Fruit fly (Drosophila melanogaster): Measurements from ENCODE around the gene CCT7.

CCT7 gene

DNA sequence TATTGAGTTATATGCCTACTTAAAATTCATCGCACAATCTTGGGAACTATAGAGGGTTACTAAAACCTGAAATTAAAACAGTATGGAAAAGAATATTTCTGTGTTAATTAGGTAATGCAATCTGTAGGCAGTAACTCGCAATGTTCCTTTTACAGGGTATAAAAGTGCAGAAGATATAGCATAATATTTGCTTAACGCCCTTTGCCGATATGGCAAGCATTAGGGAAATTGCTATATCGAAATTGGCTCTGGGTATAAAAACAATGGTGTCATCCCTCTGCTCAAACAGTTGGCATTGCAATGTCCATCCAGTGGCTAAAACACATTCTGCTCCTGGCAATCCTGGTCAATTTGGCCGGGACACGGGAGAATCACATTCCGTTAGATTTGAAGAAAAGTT is 7.0 kb upstream of the CCT7 start, which contains the start of gene Ir85a:
Gene Ir85a (plus strand): TSS at position 301 of the 400 bp plus-strand sequence.
- TF ChIP-seq CG11617 (GFP tag; optimal IDR thresholded peaks at IDR 0.05): no peak
- TF ChIP-seq CG5204 (GFP tag; optimal IDR thresholded peaks at IDR 0.05): no peak
- no peak for TF ChIP-seq CG33017 (tag; optimal IDR thresholded peaks at IDR 0.05)
- no peak for TF ChIP-seq CG1620 (GFP tag; optimal IDR thresholded peaks at IDR 0.05)
- no peak for TF ChIP-seq ovo (GFP tag; optimal IDR thresholded peaks at IDR 0.05)
- no peak for TF ChIP-seq CG7045 (GFP tag; optimal IDR thresholded peaks at IDR 0.05)
- no peak for TF ChIP-seq CG12768 (GFP tag; optimal IDR thresholded peaks at IDR 0.05)
- no peak for TF ChIP-seq cic (GFP tag; optimal IDR thresholded peaks at IDR 0.05)
- TF ChIP-seq Clk (GFP tag; optimal IDR thresholded peaks at IDR 0.05): no peak
- no peak for TF ChIP-seq Crg-1 (GFP tag; optimal IDR thresholded peaks at IDR 0.05)
- no peak for TF ChIP-seq cnc (optimal IDR thresholded peaks at IDR 0.05)
- no peak for TF ChIP-seq toe (GFP tag; optimal IDR thresholded peaks at IDR 0.05)
- TF ChIP-seq CG7101 (tag; optimal IDR thresholded peaks at IDR 0.05): no peak

dm6 chr3R:8798332-8798731 is 3.0 kb upstream of the CCT7 start:
- no peak for TF ChIP-seq CG12768 (GFP tag; optimal IDR thresholded peaks at IDR 0.05)
- TF ChIP-seq toe (GFP tag; optimal IDR thresholded peaks at IDR 0.05): no peak
- TF ChIP-seq bab1 (GFP tag; optimal IDR thresholded peaks at IDR 0.05): no peak
- no peak for TF ChIP-seq cnc (optimal IDR thresholded peaks at IDR 0.05)

DNA sequence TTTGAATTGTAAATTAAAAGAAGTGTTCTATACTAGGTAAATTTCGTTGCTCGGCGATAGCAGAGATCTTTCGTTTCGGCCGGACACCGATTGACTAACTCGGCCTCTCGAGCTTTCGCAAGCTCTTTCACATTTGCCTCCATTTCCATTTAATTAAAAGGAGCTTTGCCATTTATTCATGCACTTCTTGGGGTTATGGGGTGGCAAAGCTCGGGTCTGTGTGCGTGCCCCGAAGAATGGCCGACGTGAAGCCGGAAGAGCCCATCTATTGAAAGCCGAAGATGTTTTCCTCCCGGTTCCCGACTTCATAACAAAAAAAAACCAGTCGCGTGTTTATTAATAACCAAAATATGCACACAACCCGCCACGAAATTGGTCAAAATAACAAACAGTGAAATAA is 1.5 kb upstream of the CCT7 start:
- TF ChIP-seq ovo (GFP tag; optimal IDR thresholded peaks at IDR 0.05) (no peak), Clk (GFP tag; optimal IDR thresholded peaks at IDR 0.05) (no peak), CG33017 (tag; optimal IDR thresholded peaks at IDR 0.05) (peak; percentile 2), pad (GFP tag; optimal IDR thresholded peaks at IDR 0.05) (no peak), cic (GFP tag; optimal IDR thresholded peaks at IDR 0.05) (peak; percentile 50), toe (GFP tag; optimal IDR thresholded peaks at IDR 0.05) (no peak)

- TF ChIP-seq Mnt (GFP tag; optimal IDR thresholded peaks at IDR 0.05) (peak; percentile 23), CG33017 (tag; optimal IDR thresholded peaks at IDR 0.05) (no peak)
Observed at dm6 chr3R:8805388-8805852, 4.1 kb downstream of the CCT7 start, which contains the start of gene CG9839. TSS of gene CG9839 (minus strand) at chr3R:8805802.

DNA sequence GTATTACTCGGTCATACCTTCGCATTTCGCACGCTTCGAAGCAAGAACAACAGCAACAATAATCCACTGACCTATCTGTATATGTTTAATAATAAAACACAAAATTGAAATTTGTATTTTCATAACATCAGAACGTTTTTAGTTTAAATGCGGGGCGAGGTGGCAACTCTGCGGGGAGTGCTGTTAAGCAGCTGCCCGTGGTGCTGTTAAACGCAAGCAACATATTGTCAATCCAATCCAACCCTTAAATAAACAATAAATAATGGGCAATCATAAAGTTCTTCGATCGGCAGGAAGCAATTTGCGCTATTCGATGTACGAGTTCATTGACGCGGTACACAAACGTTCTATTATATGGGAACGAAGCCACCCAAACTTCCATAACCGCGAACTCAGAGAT is 4.7 kb downstream of the CCT7 start, which contains the start of gene hng2:
Gene hng2 (plus strand): TSS at position 219 of the 400 bp plus-strand sequence.
- no peak for TF ChIP-seq pad (GFP tag; optimal IDR thresholded peaks at IDR 0.05)
- TF ChIP-seq toe (GFP tag; optimal IDR thresholded peaks at IDR 0.05): no peak
- no peak for TF ChIP-seq CG7101 (tag; optimal IDR thresholded peaks at IDR 0.05)
- TF ChIP-seq CG12768 (GFP tag; optimal IDR thresholded peaks at IDR 0.05): no peak
- TF ChIP-seq bab1 (GFP tag; optimal IDR thresholded peaks at IDR 0.05): no peak

- TF ChIP-seq CG33017 (tag; optimal IDR thresholded peaks at IDR 0.05): no peak
- TF ChIP-seq toe (GFP tag; optimal IDR thresholded peaks at IDR 0.05): no peak
- no peak for TF ChIP-seq Clk (GFP tag; optimal IDR thresholded peaks at IDR 0.05)
- no peak for TF ChIP-seq cnc (optimal IDR thresholded peaks at IDR 0.05)
- no peak for TF ChIP-seq CG11617 (GFP tag; optimal IDR thresholded peaks at IDR 0.05)
- no peak for TF ChIP-seq CG14711 (tag; optimal IDR thresholded peaks at IDR 0.05)
- TF ChIP-seq Hr96 (GFP tag; optimal IDR thresholded peaks at IDR 0.05): no peak
- TF ChIP-seq bab1 (GFP tag; optimal IDR thresholded peaks at IDR 0.05): no peak
- no peak for TF ChIP-seq CG12768 (GFP tag; optimal IDR thresholded peaks at IDR 0.05)
- no peak for TF ChIP-seq ovo (GFP tag; optimal IDR thresholded peaks at IDR 0.05)
- TF ChIP-seq tj (GFP tag; optimal IDR thresholded peaks at IDR 0.05): no peak
Observed at dm6 chr3R:8806638-8807037, 5.3 kb downstream of the CCT7 start.

dm6 chr3R:8807048-8807447 is 5.7 kb downstream of the CCT7 start:
- TF ChIP-seq CG7101 (tag; optimal IDR thresholded peaks at IDR 0.05): no peak
- TF ChIP-seq CG11617 (GFP tag; optimal IDR thresholded peaks at IDR 0.05): no peak
- no peak for TF ChIP-seq CG14711 (tag; optimal IDR thresholded peaks at IDR 0.05)
- TF ChIP-seq CG12768 (GFP tag; optimal IDR thresholded peaks at IDR 0.05): no peak
- TF ChIP-seq Crg-1 (GFP tag; optimal IDR thresholded peaks at IDR 0.05): no peak
- no peak for TF ChIP-seq bab1 (GFP tag; optimal IDR thresholded peaks at IDR 0.05)
- no peak for TF ChIP-seq CG33017 (tag; optimal IDR thresholded peaks at IDR 0.05)
- no peak for TF ChIP-seq CG1620 (GFP tag; optimal IDR thresholded peaks at IDR 0.05)

- TF ChIP-seq CG11617 (GFP tag; optimal IDR thresholded peaks at IDR 0.05) (no peak), pad (GFP tag; optimal IDR thresholded peaks at IDR 0.05) (no peak), ovo (GFP tag; optimal IDR thresholded peaks at IDR 0.05) (no peak), kay (GFP tag; ENCODE audit: borderline replicate concordance) (no peak), CG12768 (GFP tag; optimal IDR thresholded peaks at IDR 0.05) (no peak), CG33017 (tag; optimal IDR thresholded peaks at IDR 0.05) (no peak), cnc (optimal IDR thresholded peaks at IDR 0.05) (no peak), toe (GFP tag; optimal IDR thresholded peaks at IDR 0.05) (no peak), CG7045 (GFP tag; optimal IDR thresholded peaks at IDR 0.05) (no peak), Clk (GFP tag; optimal IDR thresholded peaks at IDR 0.05) (no peak), CG1620 (GFP tag; optimal IDR thresholded peaks at IDR 0.05) (no peak)
Observed at dm6 chr3R:8807831-8808517, 6.6 kb downstream of the CCT7 start.
